Worm (Caenorhabditis elegans) whole organism, late embryonic: ENCODE data around the gene F27C8.3.

Source experiments
- ama-1 ChIP-seq: fragments of 150-350 bp; optimal IDR thresholded peaks from 2 replicates; lab custom pipeline; 2014
- ceh-48 ChIP-seq: sonication (generic microtip); optimal IDR thresholded peaks from 2 replicates; lab custom pipeline; 2016; ENCODE audit warnings: missing genetic modification characterization, inconsistent platforms, missing compliant biosample characterization
- eyg-1 ChIP-seq: sonication (generic microtip); optimal IDR thresholded peaks from 2 replicates; lab custom pipeline; 2016; ENCODE audit warnings: missing genotype, missing genetic modification characterization, missing compliant biosample characterization
- hlh-15 ChIP-seq: sonication (generic microtip); optimal IDR thresholded peaks from 2 replicates; lab custom pipeline; 2016; ENCODE audit warnings: missing genetic modification characterization, missing compliant biosample characterization
- nfya-1 ChIP-seq: sonication (generic microtip); optimal IDR thresholded peaks from 2 replicates; lab custom pipeline; 2017; ENCODE audit warnings: missing genetic modification characterization, mild to moderate bottlenecking, missing compliant biosample characterization, antibody characterized with exemption, moderate library complexity
- pag-3 ChIP-seq: sonication (generic microtip); optimal IDR thresholded peaks from 2 replicates; lab custom pipeline; 2016; ENCODE audit warnings: missing compliant biosample characterization, missing genetic modification characterization, borderline replicate concordance
- unc-55 ChIP-seq: sonication (generic microtip); optimal IDR thresholded peaks from 2 replicates; lab custom pipeline; 2017; ENCODE audit warnings: missing biosample characterization, missing genetic modification reagents, missing genetic modification characterization

DNA sequence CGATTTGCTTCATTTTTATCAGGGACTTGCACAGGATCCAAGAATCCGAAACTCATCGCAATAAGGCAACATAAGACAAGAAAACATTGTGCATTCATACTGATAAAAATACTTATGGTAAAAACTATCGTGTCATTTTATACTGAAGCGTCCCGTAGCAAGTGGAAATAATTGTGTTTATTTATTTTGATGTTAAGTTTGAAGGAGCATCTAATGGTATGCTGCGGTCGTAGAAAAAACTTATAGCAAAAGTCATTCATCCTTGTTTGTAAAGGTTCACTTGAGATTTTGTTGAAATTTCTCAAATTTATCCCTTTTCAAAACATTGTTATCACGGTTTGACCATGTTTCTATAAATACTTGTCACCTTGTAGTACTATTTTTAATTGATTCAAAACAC lies 29.3 kb upstream of the F27C8.3 start, which contains the start of gene W09C2.10:
- TF ChIP-seq unc-55 = no peak
- no peak for TF ChIP-seq ceh-48 (tag; lab: Kevin White, UChicago)
- TF ChIP-seq pag-3 = no peak
- TF ChIP-seq hlh-15 = no peak
- TF ChIP-seq eyg-1 = no peak
- TF ChIP-seq ama-1 (lab: Kevin White, UChicago) = no peak
- no peak for TF ChIP-seq nfya-1
